Worm (Caenorhabditis elegans): Measurements from ENCODE around the gene C47E12.12.
A peak's percentile ranks its signal among the peaks of the same experiment; 100 is the strongest.

DNA sequence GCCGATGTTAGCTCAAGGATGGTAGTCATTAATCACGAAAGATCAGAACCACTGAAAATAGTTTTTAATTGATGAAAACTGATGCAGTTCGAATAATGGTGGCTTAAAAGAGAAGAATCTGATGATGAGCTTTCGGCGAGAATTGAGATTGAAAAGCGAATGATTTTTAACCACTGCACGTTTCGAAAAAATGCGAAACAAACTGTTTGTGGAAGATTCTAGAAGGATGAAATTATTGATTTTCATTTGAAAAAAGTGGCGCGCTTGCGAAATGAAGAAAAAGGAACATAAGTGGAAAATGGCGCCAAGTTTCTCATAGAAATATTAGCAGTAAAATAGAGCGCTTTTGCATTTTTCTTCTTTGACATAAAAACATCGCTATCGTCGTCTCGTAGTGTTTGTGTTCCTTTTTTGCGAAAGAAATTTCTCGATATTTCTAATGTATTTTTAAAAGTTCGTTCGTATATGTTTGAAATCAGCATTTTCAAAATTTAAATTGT lies 22.4 kb upstream of the C47E12.12 start, which contains the start of gene uba-1:
- TF ChIP-seq nhr-12 (tag; optimal IDR thresholded peaks at IDR 0.05) (no peak), fkh-2 (tag; optimal IDR thresholded peaks at IDR 0.05) (no peak), pha-4 (tag; optimal IDR thresholded peaks at IDR 0.05) (peak; percentile 26), ceh-82 (tag; optimal IDR thresholded peaks at IDR 0.05) (no peak), jun-1 (tag; optimal IDR thresholded peaks at IDR 0.05) (no peak), egl-5 (tag; optimal IDR thresholded peaks at IDR 0.05) (no peak), daf-12 (tag; optimal IDR thresholded peaks at IDR 0.05) (no peak), snpc-4 (tag; optimal IDR thresholded peaks at IDR 0.05) (no peak), elt-2 (tag; optimal IDR thresholded peaks at IDR 0.05) (peak; percentile 46), nhr-237 (tag; optimal IDR thresholded peaks at IDR 0.05) (no peak), unc-62 (GFP tag; optimal IDR thresholded peaks at IDR 0.05) (no peak), ZK546.5 (tag; optimal IDR thresholded peaks at IDR 0.05) (no peak), nhr-67 (tag; optimal IDR thresholded peaks at IDR 0.05) (no peak)
